Fruit fly (Drosophila melanogaster): ENCODE results near the gene CG9399.

The CG9399 gene

DNA sequence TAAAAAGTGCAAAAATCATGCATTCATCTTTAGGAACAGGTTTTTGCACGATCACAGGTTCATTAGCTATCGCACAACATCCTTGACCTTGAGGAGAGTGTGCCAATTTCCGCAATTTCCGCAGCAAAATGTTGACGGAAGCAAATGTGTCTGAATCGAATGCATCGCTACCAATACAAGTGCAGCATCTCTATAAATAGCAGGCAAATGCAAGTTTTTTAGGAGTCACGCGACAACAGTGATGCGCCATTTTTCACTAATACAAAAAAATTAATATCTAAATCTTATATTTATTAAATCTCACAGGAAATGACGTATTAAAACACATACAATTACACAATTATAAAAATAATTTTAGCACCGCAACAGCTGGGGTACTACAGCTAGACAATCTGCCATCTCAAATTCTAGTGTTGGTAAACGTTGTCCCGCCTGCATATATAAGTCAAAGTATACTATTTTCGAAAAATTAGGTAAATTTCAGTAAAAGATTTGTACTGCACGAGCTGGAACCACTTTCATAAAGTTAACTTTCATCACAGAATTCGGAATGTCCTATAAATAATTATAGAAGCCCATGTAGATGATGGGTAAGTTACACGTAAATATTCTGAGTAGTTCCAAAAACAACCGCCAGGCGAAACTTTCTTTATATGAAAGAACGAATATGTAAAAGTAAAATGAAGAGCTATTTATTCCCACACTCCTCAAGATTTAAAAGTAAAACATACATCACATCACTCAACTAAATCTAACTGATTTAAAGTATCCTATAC lies at the start of gene CG9399:
TSS of gene CG9399 (minus strand) at position 400 of the 776 bp plus-strand sequence.
- TF ChIP-seq pita (GFP tag; optimal IDR thresholded peaks at IDR 0.05) = peak; percentile 55
- peak; percentile 98 for TF ChIP-seq ara (GFP tag; IDR thresholded peaks at IDR 0.05)
- TF ChIP-seq CG16863 (GFP tag; optimal IDR thresholded peaks at IDR 0.05) = peak; percentile 93
- TF ChIP-seq h (optimal IDR thresholded peaks at IDR 0.05) = no peak
- TF ChIP-seq Six4 (GFP tag; optimal IDR thresholded peaks at IDR 0.05) = peak; percentile 95
- peak; percentile 97 for TF ChIP-seq E2f1 (GFP tag; IDR thresholded peaks at IDR 0.05)
- peak; percentile 89 for TF ChIP-seq CG16779 (GFP tag; IDR thresholded peaks at IDR 0.05)
- peak; percentile 49 for TF ChIP-seq Scr (GFP tag; IDR thresholded peaks at IDR 0.05; ENCODE audit: partially characterized antibody)
- TF ChIP-seq sens (GFP tag) = peak; percentile 99
- TF ChIP-seq hb (GFP tag; IDR thresholded peaks at IDR 0.05; ENCODE audit: partially characterized antibody) = no peak
- peak; percentile 95 for TF ChIP-seq Oaz (GFP tag; IDR thresholded peaks at IDR 0.05)
- peak; percentile 86 for TF ChIP-seq CG17186 (GFP tag; optimal IDR thresholded peaks at IDR 0.05)
- peak; percentile 99 for TF ChIP-seq Ptx1 (GFP tag; IDR thresholded peaks at IDR 0.05)
- peak; percentile 95 for TF ChIP-seq sim (GFP tag; IDR thresholded peaks at IDR 0.05)
- peak; percentile 85 for TF ChIP-seq CG4328 (GFP tag; optimal IDR thresholded peaks at IDR 0.05)
- TF ChIP-seq ttk (GFP tag; IDR thresholded peaks at IDR 0.05) = peak; percentile 98
- TF ChIP-seq CG31365 (tag; optimal IDR thresholded peaks at IDR 0.05) = peak; percentile 64
- TF ChIP-seq pfk (GFP tag; optimal IDR thresholded peaks at IDR 0.05) = peak; percentile 57
- peak; percentile 99 for TF ChIP-seq Sox102F (GFP tag; optimal IDR thresholded peaks at IDR 0.05)
- TF ChIP-seq CG10979 (tag; optimal IDR thresholded peaks at IDR 0.05) = peak; percentile 95
- TF ChIP-seq Blimp-1 (GFP tag; optimal IDR thresholded peaks at IDR 0.05) = peak; percentile 95
- TF ChIP-seq ase (GFP tag; IDR thresholded peaks at IDR 0.05) = peak; percentile 98
- peak; percentile 96 for TF ChIP-seq seq (GFP tag; IDR thresholded peaks at IDR 0.05)
- peak; percentile 96 for TF ChIP-seq CG18599 (GFP tag; optimal IDR thresholded peaks at IDR 0.05)
- peak; percentile 52; the same call in 2 of the 3 replicates for TF ChIP-seq CG16813 (GFP tag; IDR thresholded peaks at IDR 0.05; ENCODE audit: partially characterized antibody)
- TF ChIP-seq CG15601 (tag; optimal IDR thresholded peaks at IDR 0.05) = peak; percentile 96
- TF ChIP-seq Sox100B (GFP tag; optimal IDR thresholded peaks at IDR 0.05) = peak; percentile 95
- peak; percentile 96 for TF ChIP-seq gt (GFP tag; IDR thresholded peaks at IDR 0.05)
- peak; percentile 98 for TF ChIP-seq Gug (GFP tag; IDR thresholded peaks at IDR 0.05)
- peak; percentile 98 for TF ChIP-seq row (GFP tag; IDR thresholded peaks at IDR 0.05)
- peak; percentile 91 for TF ChIP-seq Taf1 (GFP tag; IDR thresholded peaks at IDR 0.05)
- TF ChIP-seq slou (GFP tag; optimal IDR thresholded peaks at IDR 0.05) = peak; percentile 84
- peak; percentile 94 for TF ChIP-seq cg (GFP tag; optimal IDR thresholded peaks at IDR 0.05)
- peak; percentile 98 for TF ChIP-seq az2 (GFP tag; optimal IDR thresholded peaks at IDR 0.05)
- no peak for TF ChIP-seq eve (GFP tag; optimal IDR thresholded peaks at IDR 0.05)
- peak; percentile 98 for TF ChIP-seq CG30431 (GFP tag; optimal IDR thresholded peaks at IDR 0.05)
- TF ChIP-seq CkIIα-i1 (GFP tag; IDR thresholded peaks at IDR 0.05) = peak; percentile 81; the same call in 1 of the 2 replicates
- peak; percentile 97 for TF ChIP-seq phol (tag; optimal IDR thresholded peaks at IDR 0.05)
- peak; percentile 73 for TF ChIP-seq BEAF-32 (GFP tag; optimal IDR thresholded peaks at IDR 0.05)
- TF ChIP-seq CG12659 (GFP tag; optimal IDR thresholded peaks at IDR 0.05) = peak; percentile 99
- TF ChIP-seq crp (GFP tag; optimal IDR thresholded peaks at IDR 0.05) = peak; percentile 41 to 83
- no peak for TF ChIP-seq hbn (GFP tag; IDR thresholded peaks at IDR 0.05; ENCODE audit: partially characterized antibody)
- TF ChIP-seq abd-A (tag; optimal IDR thresholded peaks at IDR 0.05) = peak; percentile 26
- TF ChIP-seq jumu (GFP tag; optimal IDR thresholded peaks at IDR 0.05) = peak; percentile 91
- TF ChIP-seq CG1233 (GFP tag; optimal IDR thresholded peaks at IDR 0.05) = peak; percentile 95
- peak; percentile 97 for TF ChIP-seq HmgZ (tag; optimal IDR thresholded peaks at IDR 0.05)
- TF ChIP-seq CG12744 (GFP tag; optimal IDR thresholded peaks at IDR 0.05) = peak; percentile 93
- TF ChIP-seq CG4282 (GFP tag; optimal IDR thresholded peaks at IDR 0.05) = peak; percentile 87
- peak; percentile 90 for TF ChIP-seq Bdp1 (GFP tag; optimal IDR thresholded peaks at IDR 0.05)

Measured in whole organism, embryonic.